Worm (Caenorhabditis elegans): ENCODE results near the gene F54D10.5.

F54D10.5 gene

DNA sequence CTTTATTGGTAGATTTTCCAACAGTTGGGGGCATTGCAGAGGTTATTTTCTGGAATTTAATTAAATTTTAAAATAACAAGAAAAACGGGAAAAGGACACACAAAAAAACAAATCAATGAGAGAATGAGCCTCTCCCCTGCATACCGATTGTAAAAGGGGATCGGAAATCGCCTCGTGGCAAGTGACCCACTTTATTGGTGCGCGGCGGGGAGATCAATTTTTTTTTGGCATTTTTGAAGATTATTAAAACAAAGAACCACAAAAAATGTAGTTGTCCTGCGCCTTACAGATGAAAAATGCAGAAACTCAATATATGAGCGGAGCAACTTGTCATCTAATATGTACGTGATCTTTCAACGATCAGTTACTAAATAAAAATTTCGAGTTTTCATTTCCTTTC is 13.3 kb upstream of the F54D10.5 start, which contains the start of gene F54D10.7:
F54D10.7 (minus strand) TSS at position 49 of the 400 bp plus-strand sequence.
- TF ChIP-seq efl-1 (optimal IDR thresholded peaks at IDR 0.05), result no peak
- TF ChIP-seq efl-1 (GFP tag; optimal IDR thresholded peaks at IDR 0.05 in 1 of 2), result peak in 1 of 2 experiments; percentile 58
- no peak for TF ChIP-seq lir-3 (tag; optimal IDR thresholded peaks at IDR 0.05; ENCODE audit: poor library complexity)

DNA sequence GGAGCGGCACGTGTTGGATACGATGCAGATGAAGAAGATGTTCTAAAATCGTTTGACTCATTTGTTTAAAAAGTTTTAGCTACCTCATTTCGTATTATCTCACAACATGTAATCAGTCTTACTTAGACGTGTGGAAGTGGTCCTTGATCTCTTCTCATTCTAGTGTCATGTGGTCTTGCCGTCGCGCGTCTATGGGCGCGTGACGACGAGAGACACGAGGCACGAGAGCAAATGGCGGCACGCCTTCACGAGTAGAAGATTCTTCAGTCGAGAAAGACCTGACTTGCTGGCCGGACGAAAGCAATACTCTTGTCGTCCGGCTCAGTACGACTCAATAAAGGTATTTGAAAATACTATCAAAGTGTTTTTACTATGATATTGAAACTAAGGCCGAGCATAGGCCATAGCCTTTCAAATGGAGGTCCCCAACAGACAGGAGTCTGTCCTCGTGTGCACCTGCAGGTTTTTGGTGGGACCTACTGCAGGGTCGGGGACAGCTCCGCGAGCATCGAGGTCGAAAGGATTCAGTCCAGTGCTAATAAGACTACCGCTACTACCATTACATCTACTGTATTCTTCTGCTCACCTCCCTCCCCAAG is 8.4 kb upstream of the F54D10.5 start, which contains the start of gene fbxa-24:
fbxa-24 (plus strand) TSS at position 276 of the 599 bp plus-strand sequence.
- TF ChIP-seq lin-35 (GFP tag; optimal IDR thresholded peaks at IDR 0.05) (peak in 1 of 2 experiments; percentile 6), egl-13 (tag; optimal IDR thresholded peaks at IDR 0.05) (peak; percentile 6), isw-1 (GFP tag; IDR thresholded peaks at IDR 0.05) (peak; percentile 27), fkh-8 (tag; optimal IDR thresholded peaks at IDR 0.05) (peak; percentile 72), mep-1 (tag; optimal IDR thresholded peaks at IDR 0.05) (peak; percentile 38), rnt-1 (tag; optimal IDR thresholded peaks at IDR 0.05) (peak; percentile 7), efl-1 (optimal IDR thresholded peaks at IDR 0.05) (peak; percentile 41 to 55), efl-1 (GFP tag; optimal IDR thresholded peaks at IDR 0.05 in 1 of 2) (peak; percentile 22 to 50), xbp-1 (tag; optimal IDR thresholded peaks at IDR 0.05) (peak; percentile 4), unc-86 (tag; optimal IDR thresholded peaks at IDR 0.05) (peak; percentile 23), lin-14 (GFP tag; optimal IDR thresholded peaks at IDR 0.05) (peak; percentile 77), nhr-47 (tag; optimal IDR thresholded peaks at IDR 0.05) (peak; percentile 37), nhr-85 (tag) (peak; percentile 65), nhr-20 (tag; optimal IDR thresholded peaks at IDR 0.05) (peak; percentile 34), nhr-19 (GFP tag; conservative IDR thresholded peaks at IDR 0.05) (peak; percentile 58), swsn-7 (tag; optimal IDR thresholded peaks at IDR 0.05) (peak; percentile 33), snu-23 (GFP tag; optimal IDR thresholded peaks at IDR 0.05) (peak; percentile 30), lsy-2 (tag; optimal IDR thresholded peaks at IDR 0.05) (peak; percentile 30 to 46), nhr-71 (tag; optimal IDR thresholded peaks at IDR 0.05) (peak; percentile 57), dpl-1 (GFP tag; optimal IDR thresholded peaks at IDR 0.05) (peak in 1 of 3 experiments; percentile 34), dsc-1 (tag; optimal IDR thresholded peaks at IDR 0.05) (peak; percentile 9), F16B12.6 (tag; optimal IDR thresholded peaks at IDR 0.05) (peak; percentile 6), tbx-2 (tag; optimal IDR thresholded peaks at IDR 0.05) (peak; percentile 31)

DNA sequence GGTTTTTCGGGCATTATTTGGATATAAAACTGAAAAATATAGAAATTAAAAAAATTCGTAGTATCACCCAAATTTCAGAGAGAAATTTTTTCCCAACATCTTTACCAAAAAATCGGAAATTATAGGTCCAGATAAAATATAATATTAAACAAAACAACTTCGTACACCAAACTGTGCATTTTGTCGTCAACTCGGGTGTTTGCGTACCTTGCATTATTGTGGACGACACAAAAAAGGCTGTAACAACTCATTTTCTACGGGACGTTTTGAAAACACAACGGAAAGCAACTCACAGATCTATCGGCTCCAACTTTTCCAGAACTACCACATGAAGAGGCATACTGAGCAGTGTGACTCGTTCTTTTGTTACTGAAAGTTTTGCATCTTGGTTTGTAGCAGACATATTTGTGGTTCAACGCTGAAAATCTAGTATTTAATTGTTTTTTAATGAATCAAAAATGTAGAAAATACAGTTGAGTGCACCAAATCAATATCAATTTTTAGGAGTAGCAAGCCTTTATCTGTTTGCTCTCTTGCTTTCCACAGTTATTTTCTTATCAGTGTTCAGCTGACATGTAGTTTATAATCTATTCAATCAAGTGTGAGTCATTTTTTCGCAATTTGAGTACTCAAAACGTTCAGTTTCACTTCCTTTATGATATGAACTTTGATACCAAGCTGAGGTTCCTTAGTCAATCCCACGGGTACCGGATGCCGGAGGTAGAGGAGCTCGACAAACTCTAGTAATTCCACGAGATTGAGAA is 7.7 kb upstream of the F54D10.5 start:
- TF ChIP-seq dpl-1 (GFP tag; optimal IDR thresholded peaks at IDR 0.05) (peak in 2 of 3 experiments; percentile 21 to 53), elt-2 (tag; optimal IDR thresholded peaks at IDR 0.05) (peak; percentile 83), irx-1 (tag; optimal IDR thresholded peaks at IDR 0.05) (no peak), mdl-1 (tag; optimal IDR thresholded peaks at IDR 0.05) (no peak), isw-1 (GFP tag; IDR thresholded peaks at IDR 0.05) (no peak), nhr-20 (tag; optimal IDR thresholded peaks at IDR 0.05) (peak; percentile 21), efl-1 (optimal IDR thresholded peaks at IDR 0.05) (peak; percentile 34 to 55), efl-1 (GFP tag; optimal IDR thresholded peaks at IDR 0.05 in 1 of 2) (peak; percentile 39 to 68), aha-1 (tag; optimal IDR thresholded peaks at IDR 0.05) (no peak), snu-23 (GFP tag; optimal IDR thresholded peaks at IDR 0.05) (peak; percentile 11), F16B12.6 (tag; optimal IDR thresholded peaks at IDR 0.05) (peak; percentile 79), nhr-71 (tag; optimal IDR thresholded peaks at IDR 0.05) (peak; percentile 14), swsn-7 (tag; optimal IDR thresholded peaks at IDR 0.05) (peak; percentile 0), nhr-90 (tag; optimal IDR thresholded peaks at IDR 0.05; ENCODE audit: poor library complexity) (peak; percentile 15), nhr-47 (tag; optimal IDR thresholded peaks at IDR 0.05) (peak; percentile 31), lsy-2 (tag; optimal IDR thresholded peaks at IDR 0.05) (peak; percentile 26), fkh-4 (tag; optimal IDR thresholded peaks at IDR 0.05; ENCODE audit: borderline replicate concordance) (no peak), lin-35 (GFP tag; optimal IDR thresholded peaks at IDR 0.05) (peak in 1 of 2 experiments; percentile 15), sup-37 (GFP tag; optimal IDR thresholded peaks at IDR 0.05) (no peak)

DNA sequence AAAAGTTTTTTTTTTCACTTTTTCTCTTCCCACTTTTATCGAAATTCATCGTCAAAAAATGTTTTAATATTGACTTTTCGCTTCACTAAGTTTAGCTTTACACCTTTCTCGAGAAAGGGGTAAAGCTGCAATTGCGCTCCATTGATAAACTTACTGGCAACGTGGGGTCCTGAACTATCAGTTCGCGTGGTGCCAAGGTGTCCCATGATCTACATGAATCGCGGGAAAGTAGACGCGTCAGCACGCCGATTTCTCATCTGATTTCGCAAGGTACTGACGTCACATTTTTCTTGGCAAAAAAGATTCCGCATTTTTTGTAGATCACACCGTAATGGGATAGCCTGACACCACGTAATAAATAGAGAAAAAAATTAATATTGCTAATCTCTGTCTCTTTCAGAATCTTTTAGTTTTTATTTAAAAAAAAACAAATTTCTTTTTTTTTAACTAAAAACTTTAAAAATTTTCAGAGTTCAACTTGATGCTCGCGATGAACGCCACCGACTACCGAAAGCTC is 3.9 kb upstream of the F54D10.5 start, which contains the start of gene lido-15:
lido-15 (plus strand) TSS at position 467 of the 517 bp plus-strand sequence.
- TF ChIP-seq nhr-76 (tag; optimal IDR thresholded peaks at IDR 0.05) (no peak), efl-1 (optimal IDR thresholded peaks at IDR 0.05) (peak in 1 of 2 experiments; percentile 5), efl-1 (GFP tag; optimal IDR thresholded peaks at IDR 0.05 in 1 of 2) (no peak)
